Worm (Caenorhabditis elegans) whole organism, L2 larva: ENCODE results near the gene C25E10.11.

Source experiments
- alr-1 ChIP-seq: fragments of 150-350 bp; optimal IDR thresholded peaks from 2 replicates; lab custom pipeline; 2014; ENCODE audit warnings: missing biosample characterization, missing genetic modification characterization
- egl-27 ChIP-seq: sonication (generic microtip); optimal IDR thresholded peaks from 3 replicates; lab custom pipeline; 2017; ENCODE audit warnings: missing biosample characterization, missing genetic modification reagents, missing genetic modification characterization
- lin-11 ChIP-seq: fragments of 150-350 bp; sonication (generic microtip); optimal IDR thresholded peaks from 2 replicates; lab custom pipeline; 2014; ENCODE audit warnings: missing biosample characterization, missing genetic modification characterization, inconsistent platforms, mixed read lengths
- lin-39 ChIP-seq: fragments of 150-350 bp; optimal IDR thresholded peaks from 2 replicates; lab custom pipeline; 2014; ENCODE audit warnings: missing biosample characterization, missing genetic modification reagents, missing genetic modification characterization
- mbf-1 ChIP-seq: sonication (generic microtip); optimal IDR thresholded peaks from 2 replicates; lab custom pipeline; 2017; ENCODE audit warnings: missing biosample characterization, missing genetic modification characterization
- peb-1 ChIP-seq: fragments of 150-350 bp; optimal IDR thresholded peaks from 2 replicates; lab custom pipeline; 2014; ENCODE audit warnings: missing biosample characterization, missing genetic modification characterization

- TF ChIP-seq mbf-1 (tag; lab: Kevin White, UChicago) (no peak), lin-11 (no peak), egl-27 (tag; lab: Kevin White, UChicago) (no peak), alr-1 (tag; lab: Kevin White, UChicago) (no peak), lin-39 (tag; lab: Kevin White, UChicago) (no peak), peb-1 (tag; lab: Kevin White, UChicago) (no peak)
These were observed 9.3 kb downstream of the C25E10.11 start for ce11 chrV:9049271-9049670.
